Fruit fly (Drosophila melanogaster) whole organism, pupa: ENCODE data around the gene Mgat4a.

Experiments
- CG10348 ChIP-seq: fragments of 200-800 bp; sonication (Bioruptor generic); IDR thresholded peaks from 2 replicates; pipeline ENCODE4 v1.3.6; 2022; ENCODE audit warnings: missing biosample characterization, missing genetic modification characterization
- CG12605 ChIP-seq: fragments of 200-800 bp; sonication (Bioruptor generic); IDR thresholded peaks from 2 replicates; pipeline ENCODE4 v1.3.6; 2022; ENCODE audit warnings: missing biosample characterization, missing genetic modification characterization
- CG13204 ChIP-seq: fragments of 200-800 bp; sonication (Bioruptor generic); optimal IDR thresholded peaks from 2 replicates; lab custom pipeline; 2018; ENCODE audit warnings: missing biosample characterization, mild to moderate bottlenecking, missing genetic modification characterization, moderate library complexity
- CG14655 ChIP-seq: fragments of 200-800 bp; sonication (Bioruptor generic); optimal IDR thresholded peaks from 3 replicates; lab custom pipeline; 2017; ENCODE audit warnings: mild to moderate bottlenecking, missing biosample characterization, missing genetic modification reagents, missing genetic modification characterization
- CG15710 ChIP-seq: fragments of 200-800 bp; sonication (Bioruptor generic); optimal IDR thresholded peaks from 2 replicates; lab custom pipeline; 2018; ENCODE audit warnings: missing biosample characterization, mild to moderate bottlenecking, missing genetic modification characterization, moderate library complexity
- CG17806 ChIP-seq: fragments of 200-800 bp; sonication (Bioruptor generic); optimal IDR thresholded peaks from 2 replicates; lab custom pipeline; 2018; ENCODE audit warnings: missing biosample characterization, mild to moderate bottlenecking, missing genetic modification characterization, moderate library complexity
- CG32121 ChIP-seq: fragments of 200-800 bp; sonication (Bioruptor generic); IDR thresholded peaks from 2 replicates; pipeline ENCODE4 v1.3.6; 2022; ENCODE audit warnings: missing biosample characterization, missing genetic modification characterization
- CG34367 ChIP-seq: fragments of 200-800 bp; sonication (Bioruptor generic); optimal IDR thresholded peaks from 2 replicates; lab custom pipeline; 2018; ENCODE audit warnings: missing biosample characterization, mild to moderate bottlenecking, missing genetic modification characterization
- CG4496 ChIP-seq: fragments of 200-800 bp; sonication (Bioruptor generic); IDR thresholded peaks from 3 replicates; pipeline ENCODE4 v1.3.6; 2022; ENCODE audit warnings: missing biosample characterization, missing genetic modification characterization
- CG8159 ChIP-seq: fragments of 200-800 bp; sonication (Bioruptor generic); optimal IDR thresholded peaks from 3 replicates; lab custom pipeline; 2018; ENCODE audit warnings: missing biosample characterization, mild to moderate bottlenecking, missing genetic modification characterization, moderate library complexity
- CG8301 ChIP-seq: fragments of 200-800 bp; sonication (Bioruptor generic); optimal IDR thresholded peaks from 2 replicates; lab custom pipeline; 2018; ENCODE audit warnings: missing biosample characterization, mild to moderate bottlenecking, missing genetic modification characterization
- CG9948 ChIP-seq: fragments of 200-800 bp; sonication (Bioruptor generic); optimal IDR thresholded peaks from 2 replicates; lab custom pipeline; 2018; ENCODE audit warnings: missing biosample characterization, mild to moderate bottlenecking, missing genetic modification characterization, moderate library complexity
- D1 ChIP-seq: fragments of 200-800 bp; sonication (Bioruptor generic); optimal IDR thresholded peaks from 2 replicates; lab custom pipeline; 2018; ENCODE audit warnings: missing biosample characterization, mild to moderate bottlenecking, missing genetic modification characterization, moderate library complexity
- EcR ChIP-seq: fragments of 200-800 bp; sonication (Bioruptor generic); optimal IDR thresholded peaks from 3 replicates; lab custom pipeline; 2019; ENCODE audit warnings: missing biosample characterization, missing genetic modification characterization, mild to moderate bottlenecking, moderate library complexity, missing genetic modification reagents
- Ets98B ChIP-seq: fragments of 200-800 bp; sonication (Bioruptor generic); IDR thresholded peaks from 2 replicates; pipeline ENCODE4 v1.3.6; 2022; ENCODE audit warnings: missing biosample characterization, missing genetic modification characterization
- Pif1A ChIP-seq: fragments of 200-800 bp; sonication (Bioruptor generic); optimal IDR thresholded peaks from 3 replicates; lab custom pipeline; 2016; ENCODE audit warnings: missing biosample characterization, missing genetic modification characterization
- Pif1B ChIP-seq: fragments of 200-800 bp; sonication (Bioruptor generic); optimal IDR thresholded peaks from 3 replicates; lab custom pipeline; 2016; ENCODE audit warnings: missing biosample characterization, missing genetic modification characterization
- Snoo ChIP-seq: fragments of 200-800 bp; sonication (Bioruptor generic); optimal IDR thresholded peaks from 3 replicates; lab custom pipeline; 2017; ENCODE audit warnings: missing biosample characterization, mild to moderate bottlenecking, missing genetic modification characterization, inconsistent platforms
- fd96Ca ChIP-seq: fragments of 200-800 bp; sonication (Bioruptor generic); IDR thresholded peaks from 3 replicates; pipeline ENCODE4 v1.3.6; 2022; ENCODE audit warnings: missing biosample characterization, missing genetic modification characterization
- gl ChIP-seq: fragments of 200-800 bp; sonication (Bioruptor generic); optimal IDR thresholded peaks from 2 replicates; lab custom pipeline; 2018; ENCODE audit warnings: missing biosample characterization, mild to moderate bottlenecking, missing genetic modification characterization
- rn ChIP-seq: fragments of 200-800 bp; sonication (Bioruptor generic); IDR thresholded peaks from 2 replicates; pipeline ENCODE4 v1.3.6; 2022; ENCODE audit warnings: missing biosample characterization, missing genetic modification characterization

Gene Mgat4a

DNA sequence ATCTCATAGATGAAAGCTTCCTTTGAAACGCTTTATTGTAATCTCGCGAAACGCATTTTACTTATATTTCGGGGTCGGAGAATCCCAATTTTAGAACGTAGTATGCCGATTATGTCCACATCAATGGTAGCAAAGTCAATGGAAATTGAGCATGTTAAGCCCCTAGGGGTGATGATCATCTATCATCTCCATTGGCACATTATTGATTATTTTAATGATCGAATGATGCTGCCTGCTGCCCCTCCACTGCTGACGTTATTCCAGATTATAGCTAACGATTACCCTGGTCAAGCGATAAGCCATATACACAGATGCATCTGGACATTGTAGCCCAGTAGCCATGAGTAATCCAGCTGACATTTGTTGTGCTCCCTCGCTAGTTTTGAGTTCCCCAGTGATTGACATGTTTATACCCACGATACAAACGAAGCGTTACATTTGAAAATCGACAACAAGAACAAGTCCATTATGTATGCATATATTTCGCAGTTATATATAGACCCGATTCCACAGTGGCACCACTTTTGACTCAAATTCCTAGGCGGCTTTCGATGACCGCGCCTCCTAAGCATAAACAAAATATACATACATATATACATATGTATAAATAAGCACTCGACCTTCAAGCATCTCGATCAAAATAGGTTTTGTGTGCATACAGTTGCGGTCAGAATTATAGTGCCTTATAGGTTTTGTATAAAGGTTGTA lies 22.6 kb downstream of the Mgat4a start:
- no peak for TF ChIP-seq CG15710 (tag; lab: Kevin White, UChicago)
- no peak for TF ChIP-seq CG34367 (tag; lab: Kevin White, UChicago)
- TF ChIP-seq Ets98B (GFP tag; lab: Robert Waterston, UW): no peak
- TF ChIP-seq CG4496: no peak
- TF ChIP-seq gl (tag; lab: Kevin White, UChicago): no peak
- no peak for TF ChIP-seq CG8301 (tag; lab: Kevin White, UChicago)
- no peak for TF ChIP-seq Pif1B (GFP tag; lab: Kevin White, UChicago)
- TF ChIP-seq rn (GFP tag; lab: Robert Waterston, UW): no peak
- TF ChIP-seq CG10348 (GFP tag; lab: Robert Waterston, UW): no peak
- no peak for TF ChIP-seq CG12605 (GFP tag; lab: Robert Waterston, UW)

DNA sequence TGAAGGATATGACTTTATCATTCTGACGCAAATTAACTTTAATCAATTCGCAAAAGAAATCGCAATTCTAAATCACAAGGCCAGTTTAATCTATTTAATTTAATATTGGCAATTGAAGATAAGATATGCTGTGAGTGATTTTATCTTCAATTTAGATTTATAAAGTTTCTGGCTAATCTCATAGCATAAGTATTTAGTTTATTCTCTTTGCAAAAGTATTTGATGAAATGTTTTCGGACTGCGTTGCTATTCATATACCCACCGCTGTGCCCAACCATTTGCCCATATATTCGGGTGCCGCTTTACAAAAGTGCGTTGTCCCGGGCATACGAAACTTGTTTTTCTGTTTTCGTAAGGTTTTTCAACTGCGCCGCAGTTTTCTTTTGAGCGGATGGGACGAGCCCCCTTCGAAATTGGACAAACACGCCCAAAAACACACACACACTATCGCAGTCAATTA lies 23.2 kb downstream of the Mgat4a start:
- TF ChIP-seq CG17806 (tag; lab: Kevin White, UChicago): peak; percentile 78
- peak; percentile 52 for TF ChIP-seq Ets98B (GFP tag; lab: Robert Waterston, UW)
- TF ChIP-seq gl (tag; lab: Kevin White, UChicago): peak; percentile 18
- no peak for TF ChIP-seq CG13204 (GFP tag; lab: Kevin White, UChicago)
- TF ChIP-seq D1 (tag; lab: Kevin White, UChicago): peak; percentile 77
- peak; percentile 82 for TF ChIP-seq CG9948 (tag; lab: Kevin White, UChicago)
- TF ChIP-seq Snoo (tag; lab: Kevin White, UChicago): peak; percentile 73
- peak; percentile 56 for TF ChIP-seq CG12605 (GFP tag; lab: Robert Waterston, UW)
- TF ChIP-seq fd96Ca (GFP tag; lab: Robert Waterston, UW): no peak
- TF ChIP-seq CG34367 (tag; lab: Kevin White, UChicago): peak; percentile 71
- TF ChIP-seq CG8159 (tag; lab: Kevin White, UChicago): peak; percentile 79
- peak; percentile 78 for TF ChIP-seq CG32121 (GFP tag; lab: Robert Waterston, UW)
- no peak; the same call in 1 of the 2 replicates for TF ChIP-seq CG10348 (GFP tag; lab: Robert Waterston, UW)
- peak; percentile 78 for TF ChIP-seq CG15710 (tag; lab: Kevin White, UChicago)
- TF ChIP-seq CG4496: no peak; the same call in 1 of the 3 replicates
- TF ChIP-seq Pif1B (GFP tag; lab: Kevin White, UChicago): peak; percentile 49
- TF ChIP-seq EcR (GFP tag; lab: Kevin White, UChicago): no peak
- peak; percentile 91 for TF ChIP-seq CG14655
- TF ChIP-seq CG8301 (tag; lab: Kevin White, UChicago): peak; percentile 90
- TF ChIP-seq Pif1A: peak; percentile 69
- peak; percentile 56 for TF ChIP-seq rn (GFP tag; lab: Robert Waterston, UW)

- TF ChIP-seq CG9948 (tag; lab: Kevin White, UChicago) (peak; percentile 73), Pif1B (GFP tag; lab: Kevin White, UChicago) (peak; percentile 61), D1 (tag; lab: Kevin White, UChicago) (no peak), CG15710 (tag; lab: Kevin White, UChicago) (peak; percentile 68), CG34367 (tag; lab: Kevin White, UChicago) (peak; percentile 53), CG8301 (tag; lab: Kevin White, UChicago) (peak; percentile 85), CG10348 (GFP tag; lab: Robert Waterston, UW) (peak; percentile 50; the same call in 1 of the 2 replicates), CG12605 (GFP tag; lab: Robert Waterston, UW) (peak; percentile 54), gl (tag; lab: Kevin White, UChicago) (peak; percentile 5), Snoo (tag; lab: Kevin White, UChicago) (peak; percentile 42), CG32121 (GFP tag; lab: Robert Waterston, UW) (peak; percentile 84), CG4496 (peak; percentile 82; the same call in 2 of the 3 replicates), CG14655 (peak; percentile 85), Pif1A (peak; percentile 86), CG13204 (GFP tag; lab: Kevin White, UChicago) (peak; percentile 35), rn (GFP tag; lab: Robert Waterston, UW) (peak; percentile 57; the same call in 1 of the 2 replicates), CG17806 (tag; lab: Kevin White, UChicago) (peak; percentile 73), Ets98B (GFP tag; lab: Robert Waterston, UW) (peak; percentile 83), fd96Ca (GFP tag; lab: Robert Waterston, UW) (peak; percentile 87), CG8159 (tag; lab: Kevin White, UChicago) (peak; percentile 74), EcR (GFP tag; lab: Kevin White, UChicago) (peak; percentile 98)
Measured at dm6 chr3L:14785492-14785916, 23.7 kb downstream of the Mgat4a start.

dm6 chr3L:14786230-14786850 lies 24.5 kb downstream of the Mgat4a start, which contains the start of the genes bmm and Tdrd3:
TSS of gene bmm (minus strand) at chr3L:14786412.
TSS of gene Tdrd3 (plus strand) at chr3L:14786791.
- TF ChIP-seq CG9948 (tag; lab: Kevin White, UChicago): peak; percentile 82
- TF ChIP-seq CG17806 (tag; lab: Kevin White, UChicago): peak; percentile 77
- peak; percentile 84 for TF ChIP-seq CG15710 (tag; lab: Kevin White, UChicago)
- peak; percentile 66 for TF ChIP-seq CG34367 (tag; lab: Kevin White, UChicago)
- peak; percentile 51 for TF ChIP-seq Pif1B (GFP tag; lab: Kevin White, UChicago)
- TF ChIP-seq CG14655: peak; percentile 77
- TF ChIP-seq CG10348 (GFP tag; lab: Robert Waterston, UW): no peak
- TF ChIP-seq rn (GFP tag; lab: Robert Waterston, UW): peak; percentile 51; the same call in 1 of the 2 replicates
- TF ChIP-seq CG12605 (GFP tag; lab: Robert Waterston, UW): peak; percentile 6; the same call in 1 of the 2 replicates
- peak; percentile 48 for TF ChIP-seq CG8301 (tag; lab: Kevin White, UChicago)
- peak; percentile 98 for TF ChIP-seq CG8159 (tag; lab: Kevin White, UChicago)
- peak; percentile 69 for TF ChIP-seq Pif1A
- peak; percentile 56 for TF ChIP-seq CG32121 (GFP tag; lab: Robert Waterston, UW)
- peak; percentile 67; the same call in 2 of the 3 replicates for TF ChIP-seq fd96Ca (GFP tag; lab: Robert Waterston, UW)
- TF ChIP-seq EcR (GFP tag; lab: Kevin White, UChicago): no peak
- TF ChIP-seq gl (tag; lab: Kevin White, UChicago): no peak
- no peak for TF ChIP-seq D1 (tag; lab: Kevin White, UChicago)
- TF ChIP-seq Snoo (tag; lab: Kevin White, UChicago): peak; percentile 66
- peak; percentile 62 for TF ChIP-seq Ets98B (GFP tag; lab: Robert Waterston, UW)
- no peak for TF ChIP-seq CG13204 (GFP tag; lab: Kevin White, UChicago)
- peak; percentile 65; the same call in 1 of the 3 replicates for TF ChIP-seq CG4496
